3 worm cellular contexts compared by ENCODE assay signal in the genomic region with DNA sequence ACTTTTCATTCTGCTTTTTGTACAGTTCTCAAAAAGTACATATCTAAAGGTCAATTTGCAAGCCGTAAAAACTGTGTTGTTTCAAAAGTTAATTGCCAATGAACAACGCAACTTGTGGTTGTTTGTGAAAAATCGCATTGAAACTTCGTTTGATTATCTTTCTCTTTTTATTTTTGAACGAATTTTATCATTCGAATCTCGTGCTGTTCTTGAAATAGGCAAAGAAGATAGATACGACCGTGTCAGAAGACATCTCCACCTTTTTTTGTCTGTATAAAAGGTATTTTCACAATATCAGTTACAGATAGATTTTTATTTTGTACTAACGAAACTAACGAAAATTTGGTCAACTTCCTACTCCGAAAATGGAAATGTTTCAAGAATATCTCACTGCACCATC.
TF ChIP-seq lines count a peak whose summit lies in the region.

A gene (plus strand): TSS at position 301 of the 400 bp plus-strand sequence.

TF ChIP-seq in whole organism, L1 larva, 84 proteins besides CTCF, POLR2A, EP300 and RAD21:
- no peak for TF ChIP-seq nhr-90 (tag; optimal IDR thresholded peaks at IDR 0.05; lab: Kevin White, UChicago; ENCODE audit: poor library complexity)
- TF ChIP-seq skn-1 (tag; optimal IDR thresholded peaks at IDR 0.05; lab: Kevin White, UChicago): no peak
- TF ChIP-seq jun-1 (tag; optimal IDR thresholded peaks at IDR 0.05; lab: Kevin White, UChicago): no peak
- no peak for TF ChIP-seq grh-1 (GFP tag; IDR thresholded peaks at IDR 0.05; lab: Robert Waterston, UW)
- TF ChIP-seq ceh-82 (tag; optimal IDR thresholded peaks at IDR 0.05; lab: Kevin White, UChicago): no peak
- TF ChIP-seq blmp-1 (tag; optimal IDR thresholded peaks at IDR 0.05; lab: Kevin White, UChicago): peak; percentile 17
- no peak for TF ChIP-seq xbp-1 (tag; optimal IDR thresholded peaks at IDR 0.05; lab: Kevin White, UChicago)
- no peak for TF ChIP-seq nhr-77 (tag; optimal IDR thresholded peaks at IDR 0.05; lab: Kevin White, UChicago)
- peak; percentile 33 for TF ChIP-seq lin-14 (GFP tag; optimal IDR thresholded peaks at IDR 0.05; lab: Kevin White, UChicago)
- no peak for TF ChIP-seq efl-1 (optimal IDR thresholded peaks at IDR 0.05; lab: Kevin White, UChicago)
- TF ChIP-seq efl-1 (GFP tag; optimal IDR thresholded peaks at IDR 0.05 in 1 of 2; lab: Kevin White, UChicago): peak in 1 of 2 experiments; percentile 63
- no peak for TF ChIP-seq zag-1 (tag; optimal IDR thresholded peaks at IDR 0.05; lab: Kevin White, UChicago)
- TF ChIP-seq snu-23 (GFP tag; optimal IDR thresholded peaks at IDR 0.05; lab: Kevin White, UChicago): peak; percentile 3
- peak; percentile 70 for TF ChIP-seq nhr-85 (tag; lab: Kevin White, UChicago)
- TF ChIP-seq sox-4 (tag; optimal IDR thresholded peaks at IDR 0.05; lab: Kevin White, UChicago): no peak
- no peak for TF ChIP-seq efl-3 (GFP tag; optimal IDR thresholded peaks at IDR 0.05; lab: Kevin White, UChicago)
- no peak for TF ChIP-seq mdl-1 (tag; optimal IDR thresholded peaks at IDR 0.05; lab: Kevin White, UChicago)
- peak; percentile 4 for TF ChIP-seq nhr-71 (tag; optimal IDR thresholded peaks at IDR 0.05; lab: Kevin White, UChicago)
- TF ChIP-seq elt-3 (tag; optimal IDR thresholded peaks at IDR 0.05; lab: Kevin White, UChicago): peak in 1 of 6 experiments; percentile 33
- no peak for TF ChIP-seq nhr-237 (tag; optimal IDR thresholded peaks at IDR 0.05; lab: Kevin White, UChicago)
- TF ChIP-seq sup-37 (GFP tag; optimal IDR thresholded peaks at IDR 0.05; lab: Kevin White, UChicago): no peak
- no peak for TF ChIP-seq alr-1 (tag; optimal IDR thresholded peaks at IDR 0.05; lab: Kevin White, UChicago; ENCODE audit: borderline replicate concordance)
- peak; percentile 18 for TF ChIP-seq nhr-20 (tag; optimal IDR thresholded peaks at IDR 0.05; lab: Kevin White, UChicago)
- no peak for TF ChIP-seq ets-5 (GFP tag; IDR thresholded peaks at IDR 0.05; lab: Robert Waterston, UW)
- no peak for TF ChIP-seq ceh-8 (GFP tag; optimal IDR thresholded peaks at IDR 0.05; lab: Kevin White, UChicago)

TF ChIP-seq in whole organism, L2 larva, 48 proteins besides CTCF, POLR2A, EP300 and RAD21:
- TF ChIP-seq ceh-82 (tag; optimal IDR thresholded peaks at IDR 0.05; lab: Kevin White, UChicago): no peak
- TF ChIP-seq blmp-1 (tag; optimal IDR thresholded peaks at IDR 0.05; lab: Kevin White, UChicago; ENCODE audit: insufficient read depth): no peak
- TF ChIP-seq nhr-21 (tag; optimal IDR thresholded peaks at IDR 0.05; lab: Kevin White, UChicago): no peak
- TF ChIP-seq nhr-237 (tag; optimal IDR thresholded peaks at IDR 0.05; lab: Kevin White, UChicago): no peak
- TF ChIP-seq unc-39 (tag; optimal IDR thresholded peaks at IDR 0.05; lab: Kevin White, UChicago): no peak
- TF ChIP-seq sem-4 (tag; optimal IDR thresholded peaks at IDR 0.05; lab: Kevin White, UChicago): no peak
- TF ChIP-seq crh-2 (tag; optimal IDR thresholded peaks at IDR 0.05; lab: Kevin White, UChicago): peak; percentile 14
- TF ChIP-seq peb-1 (tag; optimal IDR thresholded peaks at IDR 0.05; lab: Kevin White, UChicago): no peak

TF ChIP-seq in whole organism, L4 larva, 104 proteins besides CTCF, POLR2A, EP300 and RAD21:
- no peak for TF ChIP-seq R02D3.7 (tag; optimal IDR thresholded peaks at IDR 0.05; lab: Kevin White, UChicago)
- no peak for TF ChIP-seq daf-16 (GFP tag; optimal IDR thresholded peaks at IDR 0.05; lab: Kevin White, UChicago)
- TF ChIP-seq daf-16 (tag; optimal IDR thresholded peaks at IDR 0.05; lab: Kevin White, UChicago): peak; percentile 8
- TF ChIP-seq hlh-30 (tag; optimal IDR thresholded peaks at IDR 0.05; lab: Kevin White, UChicago; ENCODE audit: insufficient read depth): peak; percentile 14
